Fruit fly (Drosophila melanogaster) whole organism, embryonic: ENCODE measurements around the gene CG13369.

Experiments
- CG10431 ChIP-seq: fragments of 200-800 bp; sonication (Bioruptor generic); optimal IDR thresholded peaks from 3 replicates; lab custom pipeline; 2018; ENCODE audit warnings: missing biosample characterization, mild to moderate bottlenecking, missing genetic modification characterization
- CG12155 ChIP-seq: fragments of 200-800 bp; sonication (Bioruptor generic); optimal IDR thresholded peaks from 3 replicates; lab custom pipeline; 2016; ENCODE audit warnings: missing biosample characterization, missing genetic modification characterization
- CG13424 ChIP-seq: fragments of 200-800 bp; sonication (Bioruptor generic); optimal IDR thresholded peaks from 2 replicates; lab custom pipeline; 2019; ENCODE audit warnings: missing biosample characterization, mild to moderate bottlenecking, missing genetic modification characterization, moderate library complexity
- CG13775 ChIP-seq: fragments of 200-800 bp; sonication (Bioruptor generic); optimal IDR thresholded peaks from 3 replicates; lab custom pipeline; 2017; ENCODE audit warnings: missing biosample characterization, mild to moderate bottlenecking, missing genetic modification characterization
- CG13894 ChIP-seq: fragments of 200-800 bp; sonication (Bioruptor generic); optimal IDR thresholded peaks from 3 replicates; lab custom pipeline; 2018; ENCODE audit warnings: missing biosample characterization, mild to moderate bottlenecking, missing genetic modification characterization, moderate library complexity
- CG15479 ChIP-seq: fragments of 200-800 bp; sonication (Bioruptor generic); optimal IDR thresholded peaks from 3 replicates; lab custom pipeline; 2019; ENCODE audit warnings: missing biosample characterization, mild to moderate bottlenecking, missing genetic modification characterization, moderate library complexity
- CG15514 ChIP-seq: fragments of 200-800 bp; sonication (Bioruptor generic); optimal IDR thresholded peaks from 3 replicates; lab custom pipeline; 2017; ENCODE audit warnings: missing biosample characterization, missing genetic modification characterization, mild to moderate bottlenecking, moderate library complexity, missing genetic modification reagents
- CG16813 ChIP-seq: fragments of 200-800 bp; sonication (Bioruptor generic); IDR thresholded peaks from 3 replicates; pipeline ENCODE4 v1.3.6; 2022; ENCODE audit warnings: missing biosample characterization, missing genetic modification characterization; ENCODE audit not compliant: partially characterized antibody
- CG1792 ChIP-seq: fragments of 200-800 bp; sonication (Bioruptor generic); optimal IDR thresholded peaks from 2 replicates; lab custom pipeline; 2016; ENCODE audit warnings: missing biosample characterization, missing genetic modification characterization
- CG2129 ChIP-seq: fragments of 200-800 bp; sonication (Bioruptor generic); IDR thresholded peaks from 2 replicates; pipeline ENCODE4 v1.3.6; 2022; ENCODE audit warnings: missing biosample characterization, missing genetic modification characterization; ENCODE audit not compliant: partially characterized antibody
- CG3163 ChIP-seq: fragments of 200-800 bp; sonication (Bioruptor generic); optimal IDR thresholded peaks from 3 replicates; lab custom pipeline; 2016; ENCODE audit warnings: missing biosample characterization, missing genetic modification characterization
- CG4328 ChIP-seq: fragments of 200-800 bp; sonication (Bioruptor generic); optimal IDR thresholded peaks from 3 replicates; lab custom pipeline; 2017; ENCODE audit warnings: missing biosample characterization, missing genetic modification reagents, missing genetic modification characterization
- CG4707 ChIP-seq: fragments of 200-800 bp; sonication (Bioruptor generic); optimal IDR thresholded peaks from 2 replicates; lab custom pipeline; 2018; ENCODE audit warnings: missing biosample characterization, mild to moderate bottlenecking, missing genetic modification characterization, moderate library complexity
- CG4854 ChIP-seq: fragments of 200-800 bp; sonication (Bioruptor generic); optimal IDR thresholded peaks from 2 replicates; lab custom pipeline; 2016; ENCODE audit warnings: missing biosample characterization, missing genetic modification characterization, inconsistent platforms
- CG6813 ChIP-seq: fragments of 200-800 bp; sonication (Bioruptor generic); optimal IDR thresholded peaks from 2 replicates; lab custom pipeline; 2017; ENCODE audit warnings: missing biosample characterization, missing genetic modification characterization, mild to moderate bottlenecking, moderate library complexity, missing genetic modification reagents
- CG7271 ChIP-seq: fragments of 200-800 bp; sonication (Bioruptor generic); optimal IDR thresholded peaks from 2 replicates; lab custom pipeline; 2018; ENCODE audit warnings: missing biosample characterization, mild to moderate bottlenecking, missing genetic modification characterization, moderate library complexity
- CG7786 ChIP-seq: fragments of 200-800 bp; sonication (Bioruptor generic); optimal IDR thresholded peaks from 2 replicates; lab custom pipeline; 2016; ENCODE audit warnings: missing biosample characterization, missing genetic modification characterization
- CG8388 ChIP-seq: fragments of 200-800 bp; sonication (Bioruptor generic); optimal IDR thresholded peaks from 2 replicates; lab custom pipeline; 2019; ENCODE audit warnings: missing biosample characterization, mild to moderate bottlenecking, missing genetic modification characterization, moderate library complexity
- CG8924 ChIP-seq: fragments of 200-800 bp; optimal IDR thresholded peaks from 3 replicates; lab custom pipeline; 2019; ENCODE audit warnings: missing biosample characterization, mild to moderate bottlenecking, missing genetic modification characterization, moderate library complexity
- CHES-1-like ChIP-seq: fragments of 200-800 bp; sonication (Bioruptor generic); optimal IDR thresholded peaks from 2 replicates; lab custom pipeline; 2016; ENCODE audit warnings: missing biosample characterization, missing genetic modification characterization
- Dek ChIP-seq: fragments of 200-800 bp; sonication (Bioruptor generic); optimal IDR thresholded peaks from 3 replicates; lab custom pipeline; 2019; ENCODE audit warnings: missing biosample characterization, mild to moderate bottlenecking, missing genetic modification characterization, moderate library complexity
- Dfd ChIP-seq, 2 experiments: fragments of >200 bp; optimal IDR thresholded peaks; 2 replicates each; lab custom pipeline; 2017; ENCODE audit warnings: missing biosample characterization in 2 of 2, missing genetic modification characterization in 2 of 2
- E2f1 ChIP-seq: fragments of 200-800 bp; sonication (Bioruptor generic); IDR thresholded peaks from 2 replicates; pipeline ENCODE4 v1.3.6; 2022; ENCODE audit warnings: missing biosample characterization, missing genetic modification characterization
- Eip74EF ChIP-seq, 2 experiments: fragments of 200-800 bp in 1 of 2; fragments of >200 bp in 1 of 2; sonication (Bioruptor generic) in 1 of 2; optimal IDR thresholded peaks; 2 replicates each; lab custom pipeline; 2017 to 2019; ENCODE audit warnings: missing biosample characterization in 2 of 2, missing genetic modification characterization in 2 of 2, mild to moderate bottlenecking in 1 of 2, moderate library complexity in 1 of 2
- Ets97D ChIP-seq: fragments of 200-800 bp; sonication (Bioruptor generic); optimal IDR thresholded peaks from 3 replicates; lab custom pipeline; 2016; ENCODE audit warnings: missing biosample characterization, missing genetic modification characterization
- Fer1 ChIP-seq: fragments of 200-800 bp; sonication (Bioruptor generic); optimal IDR thresholded peaks from 2 replicates; lab custom pipeline; 2017; ENCODE audit warnings: missing biosample characterization, mild to moderate bottlenecking, missing genetic modification characterization
- MBD-R2 ChIP-seq: fragments of 200-800 bp; sonication (Bioruptor generic); IDR thresholded peaks from 2 replicates; pipeline ENCODE4 v1.3.6; 2022; ENCODE audit warnings: missing biosample characterization, missing genetic modification characterization
- Opbp ChIP-seq: fragments of 200-800 bp; sonication (Bioruptor generic); IDR thresholded peaks from 3 replicates; pipeline ENCODE4 v1.3.6; 2022; ENCODE audit warnings: missing biosample characterization, missing genetic modification characterization; ENCODE audit not compliant: partially characterized antibody
- Poxn ChIP-seq: fragments of 200-800 bp; sonication (Bioruptor generic); IDR thresholded peaks from 2 replicates; pipeline ENCODE4 v1.3.6; 2022; ENCODE audit warnings: missing biosample characterization, missing genetic modification characterization
- Ptx1 ChIP-seq: fragments of 200-800 bp; sonication (Bioruptor generic); IDR thresholded peaks from 2 replicates; pipeline ENCODE4 v1.3.6; 2022; ENCODE audit warnings: missing biosample characterization, missing genetic modification characterization
- Scr ChIP-seq: fragments of 200-800 bp; sonication (Bioruptor generic); IDR thresholded peaks from 2 replicates; pipeline ENCODE4 v1.3.6; 2022; ENCODE audit warnings: missing biosample characterization, missing genetic modification characterization; ENCODE audit not compliant: partially characterized antibody
- TFAM ChIP-seq: fragments of 200-800 bp; sonication (Bioruptor generic); optimal IDR thresholded peaks from 2 replicates; lab custom pipeline; 2017; ENCODE audit warnings: missing biosample characterization, missing genetic modification characterization, inconsistent platforms
- Usf ChIP-seq: fragments of 200-800 bp; sonication (Bioruptor generic); optimal IDR thresholded peaks from 2 replicates; lab custom pipeline; 2017; ENCODE audit warnings: missing genotype, missing biosample characterization, missing genetic modification characterization
- Vsx1 ChIP-seq: fragments of 200-800 bp; sonication (Bioruptor generic); optimal IDR thresholded peaks from 2 replicates; lab custom pipeline; 2017; ENCODE audit warnings: missing biosample characterization, mild to moderate bottlenecking, missing genetic modification characterization, missing genetic modification reagents
- YL-1 ChIP-seq: fragments of 200-800 bp; sonication (Bioruptor generic); optimal IDR thresholded peaks from 3 replicates; lab custom pipeline; 2017; ENCODE audit warnings: missing biosample characterization, mild to moderate bottlenecking, missing genetic modification characterization
- crol ChIP-seq: fragments of 200-800 bp; sonication (Bioruptor generic); IDR thresholded peaks from 2 replicates; pipeline ENCODE4 v1.3.6; 2022; ENCODE audit warnings: missing biosample characterization, missing genetic modification characterization
- danr ChIP-seq: fragments of 200-800 bp; sonication (Bioruptor generic); IDR thresholded peaks from 2 replicates; pipeline ENCODE4 v1.3.6; 2022; ENCODE audit warnings: missing biosample characterization, missing genetic modification characterization
- dmrt99B ChIP-seq: fragments of 200-800 bp; sonication (Bioruptor generic); optimal IDR thresholded peaks from 2 replicates; lab custom pipeline; 2018; ENCODE audit warnings: missing biosample characterization, mild to moderate bottlenecking, missing genetic modification characterization, moderate library complexity
- ftz-f1 ChIP-seq: fragments of 200-800 bp; sonication (Bioruptor generic); optimal IDR thresholded peaks from 2 replicates; lab custom pipeline; 2016; ENCODE audit warnings: missing biosample characterization, missing genetic modification characterization
- gfzf ChIP-seq: fragments of 200-800 bp; sonication (Bioruptor generic); optimal IDR thresholded peaks from 2 replicates; lab custom pipeline; 2016; ENCODE audit warnings: missing biosample characterization, mild to moderate bottlenecking, missing genetic modification characterization, moderate library complexity
- gt ChIP-seq: fragments of 200-800 bp; sonication (Bioruptor generic); IDR thresholded peaks from 2 replicates; pipeline ENCODE4 v1.3.6; 2022; ENCODE audit warnings: missing biosample characterization, missing genetic modification characterization
- jumu ChIP-seq: fragments of 200-800 bp; sonication (Bioruptor generic); optimal IDR thresholded peaks from 3 replicates; lab custom pipeline; 2016; ENCODE audit warnings: missing biosample characterization, missing genetic modification characterization
- kay ChIP-seq: fragments of 200-800 bp; sonication (Bioruptor generic); optimal IDR thresholded peaks from 2 replicates; lab custom pipeline; 2016; ENCODE audit warnings: missing biosample characterization, missing genetic modification characterization
- kni ChIP-seq: fragments of 200-800 bp; sonication (Bioruptor generic); optimal IDR thresholded peaks from 3 replicates; lab custom pipeline; 2017; ENCODE audit warnings: mild to moderate bottlenecking, missing biosample characterization, missing genetic modification reagents, missing genetic modification characterization
- luna ChIP-seq: fragments of 200-800 bp; sonication (Bioruptor generic); optimal IDR thresholded peaks from 2 replicates; lab custom pipeline; 2016; ENCODE audit warnings: missing biosample characterization, missing genetic modification characterization
- nom ChIP-seq: fragments of 200-800 bp; sonication (Bioruptor generic); optimal IDR thresholded peaks from 2 replicates; lab custom pipeline; 2017; ENCODE audit warnings: missing biosample characterization, missing genetic modification characterization, mild to moderate bottlenecking, moderate library complexity, missing genetic modification reagents
- sisA ChIP-seq: fragments of 200-800 bp; sonication (Bioruptor generic); IDR thresholded peaks from 2 replicates; pipeline ENCODE4 v1.3.6; 2022; ENCODE audit warnings: missing biosample characterization, missing genetic modification characterization
- trem ChIP-seq: fragments of 200-800 bp; optimal IDR thresholded peaks from 3 replicates; lab custom pipeline; 2019; ENCODE audit warnings: missing biosample characterization, mild to moderate bottlenecking, missing genetic modification characterization, moderate library complexity
- tx ChIP-seq: fragments of 200-800 bp; sonication (Bioruptor generic); optimal IDR thresholded peaks from 2 replicates; lab custom pipeline; 2016; ENCODE audit warnings: missing biosample characterization, missing genetic modification characterization
- vnd ChIP-seq: fragments of 200-800 bp; sonication (Bioruptor generic); IDR thresholded peaks from 3 replicates; pipeline ENCODE4 v1.3.6; 2022; ENCODE audit warnings: missing biosample characterization, missing genetic modification characterization; ENCODE audit not compliant: partially characterized antibody

The CG13369 gene

dm6 chrX:623357-623756, at the start of gene CG13369:
CG13369 (plus strand) TSS chrX:623468.
- no peak for TF ChIP-seq CHES-1-like (GFP tag; lab: Kevin White, UChicago)
- TF ChIP-seq nom = no peak
- TF ChIP-seq kni (GFP tag; lab: Kevin White, UChicago) = no peak
- TF ChIP-seq CG16813 = no peak
- no peak for TF ChIP-seq Dfd (GFP tag; optimal IDR thresholded peaks at IDR 0.05; lab: Kevin White, UChicago)
- TF ChIP-seq CG4328 (GFP tag; lab: Kevin White, UChicago) = no peak
- TF ChIP-seq CG10431 (GFP tag; lab: Kevin White, UChicago) = no peak
- no peak for TF ChIP-seq Dek
- no peak for TF ChIP-seq CG12155 (GFP tag; lab: Kevin White, UChicago)
- no peak for TF ChIP-seq CG4707
- TF ChIP-seq YL-1 = no peak
- no peak for TF ChIP-seq CG4854 (GFP tag; lab: Kevin White, UChicago)
- TF ChIP-seq Fer1 (GFP tag; lab: Kevin White, UChicago) = no peak
- no peak for TF ChIP-seq CG8388 (GFP tag; lab: Kevin White, UChicago)
- no peak for TF ChIP-seq luna (GFP tag; lab: Kevin White, UChicago)
- no peak for TF ChIP-seq TFAM (GFP tag; lab: Kevin White, UChicago)
- TF ChIP-seq danr (GFP tag; lab: Robert Waterston, UW) = no peak
- peak; percentile 78 for TF ChIP-seq crol (GFP tag; lab: Robert Waterston, UW)
- no peak for TF ChIP-seq CG6813 (GFP tag; lab: Kevin White, UChicago)
- TF ChIP-seq CG2129 (GFP tag; lab: Robert Waterston, UW) = no peak
- peak; percentile 4 for TF ChIP-seq gfzf (GFP tag; lab: Kevin White, UChicago)
- TF ChIP-seq Ptx1 (GFP tag; lab: Robert Waterston, UW) = no peak
- TF ChIP-seq MBD-R2 (GFP tag; lab: Robert Waterston, UW) = peak; percentile 36
- TF ChIP-seq trem = no peak
- TF ChIP-seq vnd (GFP tag; lab: Robert Waterston, UW) = peak; percentile 35; the same call in 1 of the 3 replicates
- TF ChIP-seq dmrt99B (tag; lab: Kevin White, UChicago) = no peak
- peak; percentile 0 for TF ChIP-seq CG13894 (tag; lab: Kevin White, UChicago)
- no peak for TF ChIP-seq Poxn (GFP tag; lab: Robert Waterston, UW)
- no peak for TF ChIP-seq CG7271 (tag; lab: Kevin White, UChicago)
- no peak for TF ChIP-seq gt (GFP tag; lab: Robert Waterston, UW)
- no peak for TF ChIP-seq CG15479
- no peak for TF ChIP-seq CG13775
- TF ChIP-seq tx = no peak
- TF ChIP-seq CG13424 (tag; lab: Kevin White, UChicago) = no peak
- no peak for TF ChIP-seq Usf (GFP tag; lab: Kevin White, UChicago)
- TF ChIP-seq Opbp (GFP tag; lab: Robert Waterston, UW) = 0 out of 3 replicates have a peak, but pooled peaks have one; percentile 44
- no peak for TF ChIP-seq CG3163 (GFP tag; lab: Kevin White, UChicago)
- TF ChIP-seq CG8924 (tag; lab: Kevin White, UChicago) = no peak
- TF ChIP-seq kay (GFP tag; lab: Kevin White, UChicago) = no peak
- no peak for TF ChIP-seq CG1792 (GFP tag; lab: Kevin White, UChicago)
- no peak for TF ChIP-seq sisA (GFP tag; lab: Robert Waterston, UW)
- no peak for TF ChIP-seq E2f1
- peak; percentile 78 for TF ChIP-seq ftz-f1 (GFP tag; lab: Kevin White, UChicago)
- TF ChIP-seq CG15514 = peak; percentile 32
- TF ChIP-seq Vsx1 (GFP tag; lab: Kevin White, UChicago) = no peak
- no peak for TF ChIP-seq Ets97D (GFP tag; lab: Kevin White, UChicago)
- no peak for TF ChIP-seq Eip74EF (GFP tag; optimal IDR thresholded peaks at IDR 0.05; lab: Kevin White, UChicago)
- no peak for TF ChIP-seq jumu (GFP tag; lab: Kevin White, UChicago)
- TF ChIP-seq Scr = peak; percentile 46
- TF ChIP-seq CG7786 = no peak
